Worm (Caenorhabditis elegans) whole organism, L1 larva: Measurements from ENCODE around the gene mltn-9.

Experiments
- blmp-1 ChIP-seq: fragments of 150-350 bp; optimal IDR thresholded peaks from 2 replicates; lab custom pipeline; 2014; ENCODE audit warnings: missing biosample characterization, missing genetic modification characterization
- egl-13 ChIP-seq: sonication (generic microtip); optimal IDR thresholded peaks from 2 replicates; lab custom pipeline; 2016; ENCODE audit warnings: missing genotype, missing genetic modification reagents, missing genetic modification characterization, missing compliant biosample characterization
- fos-1 ChIP-seq: fragments of 150-350 bp; optimal IDR thresholded peaks from 2 replicates; lab custom pipeline; 2014; ENCODE audit warnings: missing biosample characterization, missing genetic modification characterization
- lin-39 ChIP-seq: fragments of 150-350 bp; optimal IDR thresholded peaks from 2 replicates; lab custom pipeline; 2014; ENCODE audit warnings: missing biosample characterization, missing genetic modification reagents, missing genetic modification characterization
- mab-9 ChIP-seq: fragments of 200-800 bp; sonication (Bioruptor generic); IDR thresholded peaks from 2 replicates; pipeline ENCODE4 v1.3.6; 2022; ENCODE audit warnings: missing genetic modification reagents, missing genetic modification characterization, missing compliant biosample characterization
- mdl-1 ChIP-seq, 2 experiments: fragments of 150-350 bp; optimal IDR thresholded peaks; 2 replicates each; lab custom pipeline; 2014 to 2017; ENCODE audit warnings: missing biosample characterization in 2 of 2, missing genetic modification characterization in 2 of 2, inconsistent platforms in 1 of 2
- nhr-237 ChIP-seq: fragments of 150-350 bp; optimal IDR thresholded peaks from 2 replicates; lab custom pipeline; 2014; ENCODE audit warnings: missing biosample characterization, missing genetic modification characterization
- nhr-47 ChIP-seq: sonication (generic microtip); optimal IDR thresholded peaks from 2 replicates; lab custom pipeline; 2016; ENCODE audit warnings: mild to moderate bottlenecking, missing genetic modification characterization, moderate library complexity, missing compliant biosample characterization
- pqm-1 ChIP-seq: sonication (generic microtip); optimal IDR thresholded peaks from 3 replicates; lab custom pipeline; 2017; ENCODE audit warnings: missing biosample characterization, missing genetic modification characterization
- snpc-4 ChIP-seq: fragments of 150-350 bp; optimal IDR thresholded peaks from 2 replicates; lab custom pipeline; 2014; ENCODE audit warnings: missing biosample characterization, missing genetic modification characterization
- tbx-2 ChIP-seq: sonication (generic microtip); optimal IDR thresholded peaks from 2 replicates; lab custom pipeline; 2016; ENCODE audit warnings: missing genetic modification characterization, missing compliant biosample characterization
- unc-62 ChIP-seq: fragments of 150-350 bp; optimal IDR thresholded peaks from 2 replicates; lab custom pipeline; 2014; ENCODE audit warnings: missing biosample characterization, missing genetic modification reagents, missing genetic modification characterization

- TF ChIP-seq mdl-1 (tag; optimal IDR thresholded peaks at IDR 0.05; lab: Kevin White, UChicago), result no peak
- TF ChIP-seq fos-1 (tag; lab: Kevin White, UChicago), result no peak
- no peak for TF ChIP-seq lin-39 (tag; lab: Kevin White, UChicago)
- no peak for TF ChIP-seq snpc-4
- TF ChIP-seq egl-13 (tag; lab: Kevin White, UChicago), result no peak
- no peak for TF ChIP-seq blmp-1 (tag; lab: Kevin White, UChicago)
- TF ChIP-seq pqm-1 (tag; lab: Kevin White, UChicago), result no peak
- TF ChIP-seq tbx-2 (tag; lab: Kevin White, UChicago), result no peak
- TF ChIP-seq nhr-47 (tag; lab: Kevin White, UChicago), result no peak
- TF ChIP-seq nhr-237 (tag; lab: Kevin White, UChicago), result no peak
- TF ChIP-seq mab-9 (GFP tag; lab: Robert Waterston, UW), result no peak
- no peak for TF ChIP-seq unc-62 (GFP tag; lab: Kevin White, UChicago)
These were observed 16.5 kb upstream of the mltn-9 start for ce11 chrII:14599284-14599862.
